Fruit fly (Drosophila melanogaster) S2 (cell line): ENCODE results near the gene CG32544.

Experiments used
- CG8478 ChIP-seq: fragments of >200 bp; optimal IDR thresholded peaks from 2 replicates; lab custom pipeline; 2018
- CTCF ChIP-seq, 2 experiments: fragments of >200 bp; optimal IDR thresholded peaks; 2 replicates each; lab custom pipeline; 2018

The CG32544 gene

DNA sequence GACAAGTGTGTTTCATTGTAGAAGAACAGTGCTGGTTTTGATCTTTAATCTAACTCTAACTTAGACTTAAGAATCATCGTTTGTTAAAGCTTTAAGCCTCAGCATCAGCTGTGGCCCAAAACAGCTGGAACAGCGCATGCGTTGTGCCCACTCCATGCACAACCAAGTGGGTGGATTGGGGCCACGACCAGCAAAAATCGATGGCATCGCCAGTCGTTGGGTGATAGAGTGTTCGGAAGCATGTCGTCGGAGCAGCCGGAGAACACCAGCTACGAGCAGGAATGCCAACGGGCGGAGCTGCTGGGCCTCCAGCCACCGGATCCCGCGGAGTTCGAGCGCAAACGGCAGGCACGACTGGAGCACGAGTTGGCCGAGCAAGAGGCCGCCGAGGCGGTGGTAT, at the start of gene CG32544:
CG32544 (plus strand) TSS at position 211 of the 400 bp plus-strand sequence.
- no peak for TF ChIP-seq CG8478
- TF ChIP-seq CTCF (optimal IDR thresholded peaks at IDR 0.05; lab: Kevin White, UChicago): no peak

- TF ChIP-seq CG8478 (no peak), CTCF (optimal IDR thresholded peaks at IDR 0.05; lab: Kevin White, UChicago) (no peak)
Measured at dm6 chrX:18812111-18812510, 48.0 kb upstream of the CG32544 start.

DNA sequence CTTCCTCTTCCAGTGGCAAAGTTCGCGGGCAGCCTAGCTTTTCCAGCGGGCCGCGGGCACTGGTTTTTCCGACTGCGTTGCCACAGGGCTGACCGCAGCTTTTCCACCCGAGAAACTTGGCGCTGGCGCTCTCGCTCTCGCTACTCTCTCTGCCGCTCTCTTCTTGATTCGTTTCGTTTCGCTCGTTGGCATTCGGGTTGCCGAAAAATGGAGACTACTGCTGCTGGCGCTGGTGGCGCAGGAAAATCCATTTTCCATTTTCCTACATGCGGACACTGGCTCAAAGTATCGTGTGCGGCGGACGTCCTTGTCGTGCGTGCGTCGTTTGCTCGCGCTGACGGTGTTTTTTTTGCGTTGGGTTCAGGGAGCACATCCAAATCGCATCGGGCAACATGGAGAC, 47.0 kb upstream of the CG32544 start, which contains the start of gene CG42450:
CG42450 (plus strand) TSS at position 249 of the 400 bp plus-strand sequence.
- TF ChIP-seq CTCF (optimal IDR thresholded peaks at IDR 0.05; lab: Kevin White, UChicago) (no peak), CG8478 (no peak)

dm6 chrX:18814373-18814772, 45.7 kb upstream of the CG32544 start:
- TF ChIP-seq CG8478: no peak
- TF ChIP-seq CTCF (optimal IDR thresholded peaks at IDR 0.05; lab: Kevin White, UChicago): no peak

- TF ChIP-seq CTCF (optimal IDR thresholded peaks at IDR 0.05; lab: Kevin White, UChicago): no peak
- no peak for TF ChIP-seq CG8478
Measured at dm6 chrX:18814944-18815343, 45.1 kb upstream of the CG32544 start.

DNA sequence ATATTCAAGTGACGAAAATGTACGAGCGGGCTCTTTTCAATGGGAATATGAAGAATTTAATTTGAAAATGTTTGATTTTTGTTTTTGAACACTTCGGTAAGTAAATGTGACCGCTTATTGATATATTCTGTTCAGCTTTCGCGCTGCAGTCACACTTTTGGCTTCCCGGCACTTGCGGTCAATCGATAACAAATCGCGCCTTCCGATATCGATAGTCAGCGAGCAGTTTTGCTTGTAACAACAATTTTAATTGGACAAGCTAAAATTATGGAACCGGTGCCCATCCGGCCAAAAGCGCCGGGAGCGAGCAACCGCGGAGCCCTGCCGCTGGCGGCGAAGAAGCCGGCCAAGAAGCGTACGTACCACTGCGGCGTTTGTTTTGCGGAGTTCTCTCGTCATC, 29.7 kb upstream of the CG32544 start, which contains the start of gene CG7101:
CG7101 (plus strand) TSS at position 196 of the 400 bp plus-strand sequence.
- no peak for TF ChIP-seq CG8478
- no peak for TF ChIP-seq CTCF (optimal IDR thresholded peaks at IDR 0.05; lab: Kevin White, UChicago)

DNA sequence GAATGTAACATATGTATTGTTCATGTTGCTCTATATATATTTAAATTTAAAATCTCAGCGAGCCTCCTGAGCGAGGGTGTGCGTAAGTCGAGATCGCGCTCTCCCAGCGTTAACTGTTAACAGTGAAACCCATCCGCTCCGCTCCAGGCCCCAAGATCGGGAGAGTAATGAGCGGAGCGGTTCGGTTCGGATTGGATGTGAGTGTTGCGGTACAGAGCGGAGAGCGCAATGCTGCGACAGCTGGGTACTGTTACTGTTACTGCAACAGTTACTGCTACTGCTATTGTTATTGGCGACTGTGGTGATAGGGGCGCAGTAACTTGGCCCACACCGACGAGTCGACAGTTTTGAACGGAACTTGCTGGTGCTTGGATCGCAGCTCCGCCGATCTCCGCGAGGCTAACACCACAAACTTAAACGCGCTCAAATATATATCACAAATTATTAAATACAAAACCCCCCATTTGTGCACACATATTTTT, 27.7 kb upstream of the CG32544 start, which contains the start of gene Pvf1:
Pvf1 (plus strand) TSS at position 312 of the 482 bp plus-strand sequence.
- TF ChIP-seq CTCF (optimal IDR thresholded peaks at IDR 0.05; lab: Kevin White, UChicago): no peak
- TF ChIP-seq CG8478: no peak

DNA sequence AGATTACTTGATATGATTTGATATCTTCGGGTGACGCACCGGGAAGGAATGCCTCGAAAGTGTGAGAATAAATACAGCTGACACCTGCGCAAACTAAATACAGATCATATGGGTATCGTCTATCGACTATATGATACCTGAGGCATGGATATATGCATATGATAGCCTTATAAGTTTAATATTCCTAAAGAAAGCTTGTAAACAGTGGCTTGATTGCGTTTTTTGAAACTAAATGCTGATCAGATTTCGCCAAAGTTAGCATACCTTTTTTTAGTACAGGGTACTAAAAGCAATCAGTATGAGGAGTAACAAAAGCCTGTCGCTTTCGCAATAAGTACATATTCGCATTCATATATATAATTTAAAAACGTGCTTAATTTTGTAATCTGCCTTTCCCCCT, 25.7 kb upstream of the CG32544 start:
- no peak for TF ChIP-seq CG8478
- TF ChIP-seq CTCF (optimal IDR thresholded peaks at IDR 0.05; lab: Kevin White, UChicago): no peak

DNA sequence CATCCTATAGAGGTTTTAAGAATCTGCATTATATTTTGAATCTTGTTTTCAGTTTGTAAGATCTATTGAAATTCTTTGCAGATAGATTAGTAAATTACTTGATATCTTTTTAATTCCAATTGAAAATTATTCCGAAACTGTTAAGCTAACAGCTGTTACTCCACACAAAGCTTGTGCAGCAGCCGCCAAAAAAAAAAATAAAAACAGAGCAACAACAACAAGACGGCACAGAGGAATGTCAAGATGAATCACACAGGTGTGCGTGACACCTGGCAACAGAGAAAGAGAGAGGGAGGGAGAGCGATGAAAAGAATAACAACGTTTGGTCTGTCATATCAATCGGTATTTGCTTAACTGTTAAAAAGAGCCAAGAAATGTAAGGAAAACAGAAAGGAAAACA, 25.1 kb upstream of the CG32544 start:
- no peak for TF ChIP-seq CTCF (optimal IDR thresholded peaks at IDR 0.05; lab: Kevin White, UChicago)
- no peak for TF ChIP-seq CG8478

DNA sequence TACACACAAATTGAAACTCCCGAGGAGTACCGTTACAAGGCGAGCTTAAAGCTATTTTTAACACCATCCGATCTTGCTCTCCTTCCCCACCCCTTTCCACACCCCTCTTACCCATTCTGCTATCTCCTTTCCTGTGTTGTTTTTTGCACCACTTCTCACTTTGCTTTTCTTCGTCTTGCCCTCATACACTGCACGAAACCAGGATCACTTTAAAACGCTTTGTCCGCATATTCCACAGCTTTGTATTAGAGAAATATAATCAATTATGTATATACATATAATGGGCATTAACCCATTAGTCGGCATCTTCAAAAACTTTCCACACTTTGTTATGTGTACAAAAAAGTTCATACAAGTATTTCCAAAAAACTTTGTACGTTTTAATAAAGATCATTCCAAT, 24.6 kb upstream of the CG32544 start:
- TF ChIP-seq CTCF (optimal IDR thresholded peaks at IDR 0.05; lab: Kevin White, UChicago) (no peak), CG8478 (no peak)

DNA sequence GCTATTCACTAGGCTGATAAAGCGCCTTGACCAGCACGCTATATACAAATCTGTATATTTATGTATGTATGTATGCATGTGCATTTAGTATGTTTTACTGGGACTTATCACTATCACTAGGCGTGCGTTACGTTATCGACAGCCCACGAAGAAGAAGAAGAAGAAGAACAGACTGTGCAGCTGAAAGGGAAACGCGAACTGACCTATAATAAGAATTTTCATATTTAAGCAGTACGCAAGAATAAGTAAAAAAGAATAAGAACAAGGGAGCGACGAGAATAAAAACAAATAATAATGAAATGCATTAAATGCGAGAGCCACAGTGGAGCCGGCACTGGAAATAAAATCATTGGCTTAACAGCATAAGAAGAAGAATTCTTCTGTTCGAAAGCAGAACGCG, 23.8 kb upstream of the CG32544 start:
- TF ChIP-seq CTCF (optimal IDR thresholded peaks at IDR 0.05; lab: Kevin White, UChicago): no peak
- no peak for TF ChIP-seq CG8478

- TF ChIP-seq CG8478: no peak
- TF ChIP-seq CTCF (optimal IDR thresholded peaks at IDR 0.05; lab: Kevin White, UChicago): no peak
Measured at dm6 chrX:18837046-18837445, 23.0 kb upstream of the CG32544 start.

- peak; percentile 70 to 74 for TF ChIP-seq CTCF (optimal IDR thresholded peaks at IDR 0.05; lab: Kevin White, UChicago)
- no peak for TF ChIP-seq CG8478
Measured at dm6 chrX:18838470-18838869, 21.6 kb upstream of the CG32544 start.

- TF ChIP-seq CTCF (optimal IDR thresholded peaks at IDR 0.05; lab: Kevin White, UChicago) (no peak), CG8478 (no peak)
Measured at dm6 chrX:18838929-18839576, 21.0 kb upstream of the CG32544 start.

DNA sequence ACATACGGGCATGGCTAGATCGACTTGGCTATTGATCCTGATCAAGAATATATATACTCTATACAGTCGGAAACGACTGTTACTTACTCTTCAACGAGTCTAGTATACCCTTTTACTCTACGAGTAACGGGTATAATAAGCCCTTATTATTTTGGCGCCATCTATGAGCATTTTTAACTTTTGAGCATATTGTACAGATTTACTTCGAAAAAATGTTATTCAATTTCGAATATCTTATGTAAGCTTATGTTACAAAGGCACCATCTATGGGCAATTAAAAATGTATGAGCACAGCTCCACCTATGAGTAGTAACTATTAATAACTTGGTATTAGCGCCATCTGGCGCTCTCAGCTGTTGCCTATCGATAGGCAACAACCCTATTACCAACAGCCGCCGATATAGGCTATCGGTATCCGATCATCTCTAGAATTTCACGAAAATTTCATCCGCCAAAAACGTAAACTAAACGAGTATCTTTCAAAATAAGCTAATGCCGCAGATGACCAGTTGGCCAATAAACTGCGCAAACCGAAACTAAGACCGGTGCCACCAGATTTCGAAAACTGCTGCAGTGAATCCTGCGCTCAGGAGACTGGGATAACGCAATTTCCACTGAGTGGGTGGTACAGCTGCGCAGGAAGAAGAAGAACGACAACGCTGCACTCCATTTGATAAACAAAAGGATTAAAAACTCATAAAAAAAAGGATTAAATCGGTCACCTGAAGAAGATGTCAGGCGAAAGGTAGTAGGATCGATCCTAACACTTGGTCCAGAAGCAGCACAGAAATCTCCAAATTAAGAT, 16.7 kb upstream of the CG32544 start, which contains the start of gene htk:
htk (plus strand) TSS at position 435 of the 805 bp plus-strand sequence.
- peak; percentile 98 for TF ChIP-seq CTCF (optimal IDR thresholded peaks at IDR 0.05; lab: Kevin White, UChicago)
- no peak for TF ChIP-seq CG8478
